Worm (Caenorhabditis elegans) whole organism, late embryonic: ENCODE measurements around the gene F39F10.2.
"Not testable (repeated sequence)": the region's sequence is repeated elsewhere in the genome, so short reads cannot be mapped to it uniquely, and the experiment has no call there.

Source experiments
- fkh-10 ChIP-seq: fragments of 150-350 bp; optimal IDR thresholded peaks from 2 replicates; lab custom pipeline; 2014; ENCODE audit warnings: missing biosample characterization, missing genetic modification reagents, missing genetic modification characterization
- rnt-1 ChIP-seq: sonication (generic microtip); optimal IDR thresholded peaks from 2 replicates; lab custom pipeline; 2016; ENCODE audit warnings: missing genetic modification characterization, missing compliant biosample characterization
- sdc-2 ChIP-seq: sonication (generic microtip); optimal IDR thresholded peaks from 2 replicates; lab custom pipeline; 2016; ENCODE audit warnings: missing genotype, missing genetic modification characterization, missing compliant biosample characterization

ce11 chrX:16901906-16902383 lies 7.3 kb downstream of the F39F10.2 start:
- not testable (repeated sequence) for TF ChIP-seq rnt-1 (tag; lab: Kevin White, UChicago); fkh-10 (GFP tag; lab: Kevin White, UChicago); sdc-2
